Worm (Caenorhabditis elegans): ENCODE measurements around the gene M163.8.

The M163.8 gene

DNA sequence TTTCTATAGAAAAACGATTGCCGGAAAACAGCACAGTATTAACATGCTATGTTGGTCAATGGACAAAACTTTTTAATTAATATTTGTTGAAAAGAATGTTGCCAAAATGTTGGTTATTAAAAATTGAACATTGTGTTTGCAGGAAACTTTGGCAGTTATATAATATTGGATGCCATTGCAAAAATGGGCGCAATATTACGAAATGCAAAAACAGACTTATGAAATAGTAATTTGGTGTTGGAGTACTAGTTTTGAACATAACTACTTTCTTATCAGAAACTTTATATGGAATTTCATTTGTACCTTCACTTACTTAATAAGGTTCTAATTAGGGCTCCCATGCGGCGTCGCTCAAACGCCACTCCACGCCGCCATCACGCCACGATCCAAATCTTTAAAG is 25.4 kb downstream of the M163.8 start:
- TF ChIP-seq T20F7.1 (GFP tag; optimal IDR thresholded peaks at IDR 0.05): no peak
- peak; percentile 93 for TF ChIP-seq zip-2 (tag; optimal IDR thresholded peaks at IDR 0.05)

DNA sequence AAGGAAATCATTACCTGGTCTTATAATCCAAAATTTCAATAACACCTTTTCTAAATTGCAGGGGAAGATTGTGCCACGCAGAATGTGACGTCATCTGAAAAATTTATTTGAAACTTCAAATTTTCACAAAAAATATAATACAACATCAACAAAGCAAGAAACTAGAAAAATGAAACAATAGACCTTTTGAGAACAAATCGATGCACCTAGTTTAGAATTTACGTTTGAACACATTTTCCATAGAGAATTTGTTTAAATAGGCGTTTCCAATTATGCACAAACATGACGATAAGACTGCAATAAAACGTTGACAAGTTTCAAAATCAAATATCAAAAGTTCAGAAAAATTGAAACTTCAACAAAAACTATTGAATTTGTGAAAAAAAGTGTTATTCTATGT is 27.9 kb downstream of the M163.8 start, which contains the start of gene fbxa-141:
Gene fbxa-141 (minus strand): TSS at position 101 of the 400 bp plus-strand sequence.
- TF ChIP-seq daf-16 (GFP tag; optimal IDR thresholded peaks at IDR 0.05) (no peak), daf-16 (tag; optimal IDR thresholded peaks at IDR 0.05) (peak; percentile 17), ceh-20 (GFP tag; IDR thresholded peaks at IDR 0.05) (no peak), unc-62 (GFP tag; optimal IDR thresholded peaks at IDR 0.05 in 1 of 2) (peak in 1 of 2 experiments; percentile 9), unc-62 (tag; optimal IDR thresholded peaks at IDR 0.05) (no peak)

DNA sequence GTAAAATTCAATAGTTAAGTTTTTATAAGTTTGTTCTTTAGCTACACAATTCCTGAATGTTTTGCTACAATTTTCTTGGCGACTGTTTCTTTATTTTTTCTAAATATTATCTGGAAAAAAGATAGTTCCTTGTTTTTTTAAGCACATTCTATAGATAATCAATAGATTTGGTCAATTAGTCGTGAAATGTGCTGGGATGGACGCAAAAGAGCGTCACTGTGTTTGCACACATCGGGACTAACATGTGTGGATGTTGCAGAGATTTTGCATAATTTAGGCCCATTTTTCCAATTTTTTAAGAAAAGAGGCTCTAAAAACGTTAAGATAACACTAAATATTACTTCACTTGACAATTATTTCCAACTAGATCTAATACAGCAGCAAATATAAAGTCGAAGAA is 28.5 kb downstream of the M163.8 start:
- no peak for TF ChIP-seq ztf-7 (tag; optimal IDR thresholded peaks at IDR 0.05)
- TF ChIP-seq cey-2 (tag; optimal IDR thresholded peaks at IDR 0.05; ENCODE audit: borderline replicate concordance, insufficient read depth): no peak
- TF ChIP-seq hmg-1.1 (GFP tag; IDR thresholded peaks at IDR 0.05): peak; percentile 30; the same call in 1 of the 2 replicates
- TF ChIP-seq zfp-3 (GFP tag; conservative IDR thresholded peaks at IDR 0.05): no peak
- no peak for TF ChIP-seq nhr-42 (GFP tag; IDR thresholded peaks at IDR 0.05)
- TF ChIP-seq lin-38 (GFP tag; IDR thresholded peaks at IDR 0.05): no peak
- no peak for TF ChIP-seq R02D3.7 (tag; optimal IDR thresholded peaks at IDR 0.05)
- no peak for TF ChIP-seq aly-2 (tag; optimal IDR thresholded peaks at IDR 0.05)
- no peak for TF ChIP-seq pha-4 (GFP tag; IDR thresholded peaks at IDR 0.05)
- TF ChIP-seq pha-4 (tag; optimal IDR thresholded peaks at IDR 0.05): no peak
- TF ChIP-seq fos-1 (tag; optimal IDR thresholded peaks at IDR 0.05): no peak
- peak in 1 of 2 experiments; percentile 84 for TF ChIP-seq unc-62 (GFP tag; optimal IDR thresholded peaks at IDR 0.05 in 1 of 2)
- TF ChIP-seq unc-62 (tag; optimal IDR thresholded peaks at IDR 0.05): no peak
- TF ChIP-seq dpl-1 (GFP tag; optimal IDR thresholded peaks at IDR 0.05): no peak
- no peak for TF ChIP-seq lin-29 (GFP tag; IDR thresholded peaks at IDR 0.05)
- no peak for TF ChIP-seq F37D6.2 (tag; optimal IDR thresholded peaks at IDR 0.05)
- TF ChIP-seq mes-2 (tag; optimal IDR thresholded peaks at IDR 0.05; ENCODE audit: poor library complexity, severe bottlenecking): no peak
- TF ChIP-seq ama-1 (optimal IDR thresholded peaks at IDR 0.05): no peak
- TF ChIP-seq sdz-12 (GFP tag; optimal IDR thresholded peaks at IDR 0.05): no peak
- TF ChIP-seq aha-1 (tag): peak; percentile 19
- no peak for TF ChIP-seq daf-8 (GFP tag; IDR thresholded peaks at IDR 0.05)
- no peak for TF ChIP-seq nhr-77 (tag; optimal IDR thresholded peaks at IDR 0.05)
- TF ChIP-seq dmd-8 (GFP tag; IDR thresholded peaks at IDR 0.05): no peak
- TF ChIP-seq snpc-4 (tag; optimal IDR thresholded peaks at IDR 0.05): no peak
- TF ChIP-seq egl-43 (GFP tag; IDR thresholded peaks at IDR 0.05): no peak
- no peak for TF ChIP-seq vab-7 (GFP tag; IDR thresholded peaks at IDR 0.05)
- TF ChIP-seq fkh-10 (GFP tag; optimal IDR thresholded peaks at IDR 0.05): peak; percentile 29
- TF ChIP-seq mep-1 (tag; optimal IDR thresholded peaks at IDR 0.05): peak; percentile 46
- TF ChIP-seq set-16 (GFP tag; IDR thresholded peaks at IDR 0.05): no peak
- no peak for TF ChIP-seq ZK546.5 (tag; optimal IDR thresholded peaks at IDR 0.05)
- TF ChIP-seq unc-39 (tag; optimal IDR thresholded peaks at IDR 0.05): no peak
- no peak for TF ChIP-seq D1046.2 (GFP tag; IDR thresholded peaks at IDR 0.05)
- TF ChIP-seq lsy-2 (tag; optimal IDR thresholded peaks at IDR 0.05): no peak
- no peak for TF ChIP-seq snpc-1.2 (GFP tag; IDR thresholded peaks at IDR 0.05)
- no peak for TF ChIP-seq arid-1 (GFP tag; conservative IDR thresholded peaks at IDR 0.05)
- no peak for TF ChIP-seq ctbp-1 (GFP tag; IDR thresholded peaks at IDR 0.05)
- no peak for TF ChIP-seq ZK337.2 (GFP tag; IDR thresholded peaks at IDR 0.05)
- TF ChIP-seq tag-97 (GFP tag; IDR thresholded peaks at IDR 0.05): no peak
- TF ChIP-seq gei-8 (GFP tag; optimal IDR thresholded peaks at IDR 0.05): no peak
- TF ChIP-seq php-3 (GFP tag; IDR thresholded peaks at IDR 0.05): no peak
- no peak for TF ChIP-seq ceh-82 (tag; optimal IDR thresholded peaks at IDR 0.05)
- no peak for TF ChIP-seq F10B5.3 (tag; optimal IDR thresholded peaks at IDR 0.05)
- TF ChIP-seq ceh-62 (tag; optimal IDR thresholded peaks at IDR 0.05): no peak
- TF ChIP-seq saeg-2 (GFP tag; IDR thresholded peaks at IDR 0.05): no peak

Measured in whole organism, L4 larva.